Worm (Caenorhabditis elegans) whole organism, young adult: ENCODE measurements around the gene Y105C5B.8.

Experiments used
- B0261.1 ChIP-seq: sonication (generic microtip); optimal IDR thresholded peaks from 2 replicates; lab custom pipeline; 2016; ENCODE audit warnings: mild to moderate bottlenecking, missing genetic modification characterization, moderate library complexity, missing compliant biosample characterization
- D2030.7 ChIP-seq: fragments of 200-800 bp; sonication (Bioruptor generic); IDR thresholded peaks from 2 replicates; pipeline ENCODE4 v1.3.6; 2022; ENCODE audit warnings: missing genetic modification reagents, missing genetic modification characterization, missing compliant biosample characterization
- F23B12.7 ChIP-seq: sonication (generic microtip); optimal IDR thresholded peaks from 2 replicates; lab custom pipeline; 2017; ENCODE audit warnings: missing genetic modification characterization, mild to moderate bottlenecking, missing compliant biosample characterization, antibody characterized with exemption, moderate library complexity; ENCODE audit not compliant: insufficient read depth
- F49E8.2 ChIP-seq: sonication (generic microtip); optimal IDR thresholded peaks from 3 replicates; lab custom pipeline; 2017; ENCODE audit warnings: missing genetic modification characterization, mild to moderate bottlenecking, missing compliant biosample characterization, antibody characterized with exemption, moderate library complexity; ENCODE audit not compliant: insufficient read depth
- F57A8.1 ChIP-seq: fragments of 200-800 bp; sonication (Bioruptor generic); optimal IDR thresholded peaks from 2 replicates; lab custom pipeline; 2018; ENCODE audit warnings: mild to moderate bottlenecking, missing genetic modification characterization, moderate library complexity, missing compliant biosample characterization
- K11D2.4 ChIP-seq: fragments of 200-800 bp; sonication (Bioruptor generic); IDR thresholded peaks from 2 replicates; pipeline ENCODE4 v1.3.6; 2022; ENCODE audit warnings: missing genetic modification reagents, missing genetic modification characterization, missing compliant biosample characterization
- K12H6.12 ChIP-seq: fragments of 200-800 bp; sonication (Bioruptor generic); optimal IDR thresholded peaks from 2 replicates; lab custom pipeline; 2018; ENCODE audit warnings: mild to moderate bottlenecking, missing genetic modification characterization, missing compliant biosample characterization
- Y53G8AR.9 ChIP-seq: fragments of 200-800 bp; sonication (Bioruptor generic); conservative IDR thresholded peaks from 2 replicates; pipeline ENCODE4 v1.3.6; 2022; ENCODE audit warnings: missing genetic modification reagents, missing genetic modification characterization, missing compliant biosample characterization
- Y56A3A.18 ChIP-seq: fragments of 200-800 bp; sonication (Bioruptor generic); IDR thresholded peaks from 2 replicates; pipeline ENCODE4 v1.3.6; 2022; ENCODE audit warnings: missing genetic modification reagents, missing genetic modification characterization, missing compliant biosample characterization
- Y95B8A.8 ChIP-seq: fragments of 200-800 bp; sonication (Bioruptor generic); IDR thresholded peaks from 2 replicates; pipeline ENCODE4 v1.3.6; 2022; ENCODE audit warnings: missing genetic modification reagents, missing genetic modification characterization, missing compliant biosample characterization
- ZK185.1 ChIP-seq: sonication (generic microtip); optimal IDR thresholded peaks from 2 replicates; lab custom pipeline; 2016; ENCODE audit warnings: mild to moderate bottlenecking, missing genetic modification characterization, missing compliant biosample characterization; ENCODE audit not compliant: poor library complexity, severe bottlenecking
- aptf-3 ChIP-seq: fragments of 200-800 bp; sonication (Bioruptor generic); IDR thresholded peaks from 2 replicates; pipeline ENCODE4 v1.3.6; 2022; ENCODE audit warnings: missing genetic modification characterization, missing compliant biosample characterization
- athp-1 ChIP-seq: sonication (generic microtip); optimal IDR thresholded peaks from 2 replicates; lab custom pipeline; 2017; ENCODE audit warnings: mild to moderate bottlenecking, missing genetic modification characterization, missing compliant biosample characterization
- attf-5 ChIP-seq: fragments of 200-800 bp; sonication (Bioruptor generic); optimal IDR thresholded peaks from 2 replicates; lab custom pipeline; 2018; ENCODE audit warnings: mild to moderate bottlenecking, missing genetic modification characterization, missing compliant biosample characterization
- attf-6 ChIP-seq: fragments of 200-800 bp; sonication (Bioruptor generic); IDR thresholded peaks from 2 replicates; pipeline ENCODE4 v1.3.6; 2022; ENCODE audit warnings: missing genetic modification reagents, missing genetic modification characterization, missing compliant biosample characterization
- ceh-40 ChIP-seq: fragments of 200-800 bp; sonication (Bioruptor generic); IDR thresholded peaks from 2 replicates; pipeline ENCODE4 v1.3.6; 2022; ENCODE audit warnings: missing genetic modification characterization, missing compliant biosample characterization
- die-1 ChIP-seq: sonication (generic microtip); optimal IDR thresholded peaks from 2 replicates; lab custom pipeline; 2016; ENCODE audit warnings: missing genotype, mild to moderate bottlenecking, missing genetic modification characterization, missing compliant biosample characterization
- dox-1 ChIP-seq: fragments of 200-800 bp; sonication (Bioruptor generic); IDR thresholded peaks from 2 replicates; pipeline ENCODE4 v1.3.6; 2022; ENCODE audit warnings: missing genetic modification reagents, missing genetic modification characterization, missing compliant biosample characterization
- ets-4 ChIP-seq: fragments of 200-800 bp; sonication (Bioruptor generic); optimal IDR thresholded peaks from 2 replicates; lab custom pipeline; 2018; ENCODE audit warnings: mild to moderate bottlenecking, missing genetic modification characterization, missing compliant biosample characterization
- him-1 ChIP-seq: sonication (generic microtip); optimal IDR thresholded peaks from 2 replicates; lab custom pipeline; 2016; ENCODE audit warnings: missing genotype, missing genetic modification reagents, missing genetic modification characterization, missing compliant biosample characterization
- hmg-1.2 ChIP-seq: fragments of 200-800 bp; sonication (Bioruptor generic); IDR thresholded peaks from 2 replicates; pipeline ENCODE4 v1.3.6; 2022; ENCODE audit warnings: missing genetic modification reagents, missing genetic modification characterization, missing compliant biosample characterization
- hmg-20 ChIP-seq: fragments of 200-800 bp; sonication (Bioruptor generic); IDR thresholded peaks from 2 replicates; pipeline ENCODE4 v1.3.6; 2022; ENCODE audit warnings: missing genetic modification reagents, missing genetic modification characterization, missing compliant biosample characterization
- hsf-1 ChIP-seq: fragments of 200-800 bp; sonication (Bioruptor generic); IDR thresholded peaks from 2 replicates; pipeline ENCODE4 v1.3.6; 2022; ENCODE audit warnings: missing genetic modification reagents, missing genetic modification characterization, missing compliant biosample characterization
- lin-54 ChIP-seq: fragments of 200-800 bp; sonication (Bioruptor generic); optimal IDR thresholded peaks from 2 replicates; lab custom pipeline; 2018; ENCODE audit warnings: mild to moderate bottlenecking, missing genetic modification characterization, missing compliant biosample characterization
- lir-1 ChIP-seq: fragments of 200-800 bp; sonication (Bioruptor generic); conservative IDR thresholded peaks from 2 replicates; pipeline ENCODE4 v1.3.6; 2022; ENCODE audit warnings: missing genetic modification reagents, missing genetic modification characterization, missing compliant biosample characterization
- madf-10 ChIP-seq: sonication (generic microtip); optimal IDR thresholded peaks from 2 replicates; lab custom pipeline; 2016; ENCODE audit warnings: mild to moderate bottlenecking, missing genetic modification characterization, missing compliant biosample characterization
- mcd-1 ChIP-seq: fragments of 200-800 bp; sonication (Bioruptor generic); IDR thresholded peaks from 2 replicates; pipeline ENCODE4 v1.3.6; 2022; ENCODE audit warnings: missing genetic modification reagents, missing genetic modification characterization, missing compliant biosample characterization
- mxl-1 ChIP-seq: sonication (generic microtip); optimal IDR thresholded peaks from 2 replicates; lab custom pipeline; 2016; ENCODE audit warnings: missing genetic modification characterization, missing compliant biosample characterization
- nhr-120 ChIP-seq: fragments of 200-800 bp; sonication (Bioruptor generic); IDR thresholded peaks from 2 replicates; pipeline ENCODE4 v1.3.6; 2022; ENCODE audit warnings: missing genetic modification characterization, missing compliant biosample characterization
- nhr-179 ChIP-seq: sonication (generic microtip); optimal IDR thresholded peaks from 2 replicates; lab custom pipeline; 2016; ENCODE audit warnings: mild to moderate bottlenecking, missing genetic modification characterization, missing compliant biosample characterization
- nhr-80 ChIP-seq: sonication (generic microtip); optimal IDR thresholded peaks from 2 replicates; lab custom pipeline; 2016; ENCODE audit warnings: missing genetic modification characterization, missing compliant biosample characterization
- snpc-1.3 ChIP-seq: sonication (generic microtip); optimal IDR thresholded peaks from 2 replicates; lab custom pipeline; 2017; ENCODE audit warnings: missing genetic modification characterization, mild to moderate bottlenecking, missing compliant biosample characterization, antibody characterized with exemption, moderate library complexity, missing genotype, missing genetic modification reagents; ENCODE audit not compliant: insufficient read depth
- snpc-4 ChIP-seq, 5 experiments: fragments of 150-350 bp in 1 of 5; sonication (generic microtip) in 4 of 5; optimal IDR thresholded peaks; 2 replicates each; lab custom pipeline; 2014 to 2018; ENCODE audit warnings: missing genetic modification characterization in 5 of 5, missing biosample characterization in 3 of 5, antibody characterized with exemption in 2 of 5, mild to moderate bottlenecking in 2 of 5, missing compliant biosample characterization in 2 of 5, missing genotype in 2 of 5, moderate library complexity in 2 of 5, missing genetic modification reagents in 1 of 5
- zfh-2 ChIP-seq: fragments of 200-800 bp; sonication (Bioruptor generic); conservative IDR thresholded peaks from 2 replicates; pipeline ENCODE4 v1.3.6; 2022; ENCODE audit warnings: missing genetic modification reagents, missing genetic modification characterization, missing compliant biosample characterization
- ztf-18 ChIP-seq: sonication (generic microtip); optimal IDR thresholded peaks from 2 replicates; lab custom pipeline; 2016; ENCODE audit warnings: missing genotype, mild to moderate bottlenecking, missing genetic modification characterization, missing compliant biosample characterization
- ztf-22 ChIP-seq: fragments of 200-800 bp; sonication (Bioruptor generic); optimal IDR thresholded peaks from 2 replicates; lab custom pipeline; 2018; ENCODE audit warnings: mild to moderate bottlenecking, missing genetic modification characterization, moderate library complexity, missing compliant biosample characterization
- ztf-6 ChIP-seq: fragments of 200-800 bp; sonication (Bioruptor generic); IDR thresholded peaks from 2 replicates; pipeline ENCODE4 v1.3.6; 2022; ENCODE audit warnings: missing genetic modification reagents, missing genetic modification characterization, missing compliant biosample characterization

The Y105C5B.8 gene

DNA sequence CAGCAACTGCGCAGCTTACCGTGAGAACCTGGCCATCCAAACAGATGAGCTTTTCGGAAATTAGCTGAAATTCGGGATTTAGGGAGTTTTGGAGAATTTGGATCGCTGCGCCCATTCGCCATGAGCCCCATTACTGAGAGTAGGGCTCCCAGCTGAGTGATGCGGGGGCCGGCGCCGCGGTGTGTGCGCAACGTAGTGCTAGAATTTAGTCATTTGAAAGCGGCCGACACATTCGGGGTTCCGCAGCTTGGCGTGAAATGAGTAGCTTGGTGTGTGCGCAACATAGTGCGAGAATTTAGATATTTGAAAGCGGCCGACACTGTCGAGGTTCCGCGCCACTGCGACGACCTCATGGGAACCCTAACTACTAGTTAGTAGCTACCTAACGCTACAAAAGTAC is 14.2 kb upstream of the Y105C5B.8 start (continued):
- TF ChIP-seq ztf-22, result no peak
- TF ChIP-seq F23B12.7 (tag; lab: Kevin White, UChicago), result no peak
- TF ChIP-seq ztf-6 (GFP tag; lab: Robert Waterston, UW), result no peak

DNA sequence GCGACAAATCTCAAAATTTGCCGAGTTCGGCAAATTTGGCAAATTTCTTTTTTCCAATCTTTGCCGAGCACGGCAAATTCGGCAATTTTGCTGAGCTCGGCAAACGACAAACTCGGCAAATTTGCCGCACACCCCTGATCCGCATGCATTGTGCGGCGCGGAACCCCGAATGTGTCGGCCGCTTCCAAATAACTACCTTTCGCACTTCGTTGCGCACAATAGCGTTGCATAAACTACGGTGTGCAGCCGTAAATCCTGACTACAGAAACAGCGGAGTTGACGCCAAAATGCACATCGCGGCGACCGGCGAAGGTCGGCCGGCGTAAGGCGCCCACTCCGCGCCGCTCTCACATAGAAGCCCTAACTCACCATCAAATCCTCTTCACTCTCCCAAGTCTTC is 11.8 kb upstream of the Y105C5B.8 start:
- TF ChIP-seq zfh-2 (GFP tag; lab: Robert Waterston, UW), result peak; percentile 36; the same call in 1 of the 2 replicates
- no peak for TF ChIP-seq him-1 (tag; lab: Kevin White, UChicago)
- no peak for TF ChIP-seq nhr-80 (tag; lab: Kevin White, UChicago)
- no peak for TF ChIP-seq attf-5 (GFP tag; lab: Kevin White, UChicago)
- TF ChIP-seq attf-6 (GFP tag; lab: Robert Waterston, UW), result peak; percentile 52; the same call in 1 of the 2 replicates
- TF ChIP-seq F49E8.2 (tag; lab: Kevin White, UChicago), result no peak
- 0 out of 2 replicates have a peak, but pooled peaks have one; percentile 23 for TF ChIP-seq dox-1 (GFP tag; lab: Robert Waterston, UW)
- no peak for TF ChIP-seq snpc-4 (GFP tag; optimal IDR thresholded peaks at IDR 0.05; lab: Kevin White, UChicago)
- TF ChIP-seq snpc-4 (tag; optimal IDR thresholded peaks at IDR 0.05; lab: Kevin White, UChicago), result peak in 1 of 4 experiments; percentile 88
- TF ChIP-seq ZK185.1 (tag; lab: Kevin White, UChicago), result no peak
- TF ChIP-seq, all 124 proteins: peak for 4

DNA sequence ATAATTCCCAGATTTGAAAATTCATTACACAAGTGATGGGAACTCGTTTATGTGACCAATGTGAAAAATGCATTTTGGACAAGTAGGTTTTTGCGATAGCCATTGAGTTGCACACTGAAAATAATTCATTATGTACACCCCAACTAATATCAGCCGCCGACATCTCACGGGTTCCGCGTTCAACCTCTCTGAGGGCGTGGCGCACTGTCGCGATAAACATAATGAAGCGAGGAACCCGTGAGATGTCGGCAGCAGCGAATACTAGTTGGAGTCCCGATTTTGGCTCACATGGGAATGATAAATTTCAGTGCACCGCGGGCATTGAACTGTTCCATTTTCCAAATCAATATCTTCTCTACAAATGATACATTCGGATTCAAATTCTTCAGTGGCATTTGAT is 10.4 kb upstream of the Y105C5B.8 start:
- TF ChIP-seq F57A8.1 (GFP tag; lab: Kevin White, UChicago) (no peak), mcd-1 (GFP tag; lab: Robert Waterston, UW) (no peak), K12H6.12 (tag; lab: Kevin White, UChicago) (no peak), snpc-4 (GFP tag; optimal IDR thresholded peaks at IDR 0.05; lab: Kevin White, UChicago) (no peak), snpc-4 (tag; optimal IDR thresholded peaks at IDR 0.05; lab: Kevin White, UChicago) (peak in 1 of 4 experiments; percentile 81), ceh-40 (GFP tag; lab: Robert Waterston, UW) (no peak)
- TF ChIP-seq, all 124 proteins: peak for 1

- TF ChIP-seq B0261.1 (tag; lab: Kevin White, UChicago), result no peak
- no peak for TF ChIP-seq Y56A3A.18 (GFP tag; lab: Robert Waterston, UW)
- no peak for TF ChIP-seq lin-54 (GFP tag; lab: Kevin White, UChicago)
- no peak for TF ChIP-seq snpc-4 (GFP tag; optimal IDR thresholded peaks at IDR 0.05; lab: Kevin White, UChicago)
- peak in 1 of 4 experiments; percentile 44 for TF ChIP-seq snpc-4 (tag; optimal IDR thresholded peaks at IDR 0.05; lab: Kevin White, UChicago)
- no peak for TF ChIP-seq ets-4 (GFP tag; lab: Kevin White, UChicago)
- TF ChIP-seq mcd-1 (GFP tag; lab: Robert Waterston, UW), result no peak
- no peak for TF ChIP-seq nhr-120 (GFP tag; lab: Robert Waterston, UW)
- TF ChIP-seq ztf-18 (tag; lab: Kevin White, UChicago), result no peak
- no peak for TF ChIP-seq hmg-20 (GFP tag; lab: Robert Waterston, UW)
- TF ChIP-seq, all 124 proteins: peak for 1
Measured at ce11 chrIV:15933814-15934213, 7.2 kb upstream of the Y105C5B.8 start, which contains the start of gene srv-16. srv-16 (minus strand) TSS chrIV:15933914.

ce11 chrIV:15933100-15933499 is 6.5 kb upstream of the Y105C5B.8 start:
- peak; percentile 72 for TF ChIP-seq hmg-1.2 (GFP tag; lab: Robert Waterston, UW)
- TF ChIP-seq nhr-80 (tag; lab: Kevin White, UChicago), result peak; percentile 16
- TF ChIP-seq nhr-179 (tag; lab: Kevin White, UChicago), result peak; percentile 19
- TF ChIP-seq die-1, result peak; percentile 67
- TF ChIP-seq aptf-3, result peak; percentile 46; the same call in 1 of the 2 replicates
- peak; percentile 64 for TF ChIP-seq mxl-1 (tag; lab: Kevin White, UChicago)
- TF ChIP-seq mcd-1 (GFP tag; lab: Robert Waterston, UW), result peak; percentile 34; the same call in 1 of the 2 replicates
- TF ChIP-seq Y95B8A.8 (GFP tag; lab: Robert Waterston, UW), result 0 out of 2 replicates have a peak, but pooled peaks have one; percentile 30
- TF ChIP-seq lir-1 (GFP tag; lab: Robert Waterston, UW), result peak; percentile 30; the same call in 1 of the 2 replicates
- TF ChIP-seq ceh-40 (GFP tag; lab: Robert Waterston, UW), result peak; percentile 54; the same call in 1 of the 2 replicates
- peak; percentile 88 for TF ChIP-seq hsf-1 (GFP tag; lab: Robert Waterston, UW)
- TF ChIP-seq D2030.7 (GFP tag; lab: Robert Waterston, UW), result peak; percentile 65; the same call in 1 of the 2 replicates
- peak; percentile 88 for TF ChIP-seq snpc-4 (GFP tag; optimal IDR thresholded peaks at IDR 0.05; lab: Kevin White, UChicago)
- peak; percentile 57 to 98 (median 92) for TF ChIP-seq snpc-4 (tag; optimal IDR thresholded peaks at IDR 0.05; lab: Kevin White, UChicago)
- TF ChIP-seq Y53G8AR.9, result 0 out of 2 replicates have a peak, but pooled peaks have one; percentile 23
- peak; percentile 59 for TF ChIP-seq madf-10 (tag; lab: Kevin White, UChicago)
- peak; percentile 77 for TF ChIP-seq snpc-1.3
- TF ChIP-seq nhr-120 (GFP tag; lab: Robert Waterston, UW), result 0 out of 2 replicates have a peak, but pooled peaks have one; percentile 62
- TF ChIP-seq athp-1 (tag; lab: Kevin White, UChicago), result peak; percentile 67
- 0 out of 2 replicates have a peak, but pooled peaks have one; percentile 26 for TF ChIP-seq K11D2.4 (GFP tag; lab: Robert Waterston, UW)
